Worm (Caenorhabditis elegans) whole organism, midembryonic: ENCODE measurements around the gene try-10.

Source experiments
- cog-1 ChIP-seq: sonication (generic microtip); optimal IDR thresholded peaks from 2 replicates; lab custom pipeline; 2016; ENCODE audit warnings: missing genetic modification characterization, missing compliant biosample characterization
- klf-2 ChIP-seq: fragments of 200-800 bp; sonication (Bioruptor generic); conservative IDR thresholded peaks from 2 replicates; pipeline ENCODE4 v1.3.6; 2022; ENCODE audit warnings: missing genetic modification reagents, missing genetic modification characterization, missing compliant biosample characterization
- med-1 ChIP-seq: sonication (generic microtip); optimal IDR thresholded peaks from 2 replicates; lab custom pipeline; 2017; ENCODE audit warnings: missing genetic modification characterization, mild to moderate bottlenecking, missing compliant biosample characterization, antibody characterized with exemption, missing genetic modification reagents; ENCODE audit not compliant: insufficient read depth

DNA sequence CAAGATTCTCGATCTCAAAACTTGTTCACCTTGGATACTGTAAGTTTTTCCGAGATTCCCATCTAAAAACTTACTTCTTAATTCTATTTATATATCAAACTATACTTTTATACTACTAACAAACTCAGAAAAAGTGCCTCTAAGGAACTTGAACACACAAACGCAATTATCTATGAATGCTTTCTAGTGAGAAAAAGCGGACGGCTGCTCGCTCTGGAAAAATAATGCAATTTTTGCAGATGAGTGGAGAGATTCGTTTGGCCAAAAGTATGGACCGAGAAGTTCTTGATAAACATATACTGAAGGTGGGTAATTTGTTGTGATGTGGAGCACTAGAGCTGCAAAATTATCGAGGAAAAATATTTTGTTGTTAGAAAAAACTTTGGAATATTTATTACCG, 7.0 kb upstream of the try-10 start:
- TF ChIP-seq klf-2 (no peak), med-1 (no peak), cog-1 (tag; lab: Kevin White, UChicago) (no peak)
